Worm (Caenorhabditis elegans) whole organism, L1 larva: ENCODE measurements around the gene T10B5.4.

Source experiments
- mdl-1 ChIP-seq, 2 experiments: fragments of 150-350 bp; optimal IDR thresholded peaks; 2 replicates each; lab custom pipeline; 2014 to 2017; ENCODE audit warnings: missing biosample characterization in 2 of 2, missing genetic modification characterization in 2 of 2, inconsistent platforms in 1 of 2
- nhr-19 ChIP-seq: fragments of 200-800 bp; sonication (Bioruptor generic); conservative IDR thresholded peaks from 2 replicates; pipeline ENCODE4 v1.3.6; 2022; ENCODE audit warnings: missing genetic modification characterization, missing compliant biosample characterization
- nhr-237 ChIP-seq: fragments of 150-350 bp; optimal IDR thresholded peaks from 2 replicates; lab custom pipeline; 2014; ENCODE audit warnings: missing biosample characterization, missing genetic modification characterization
- nhr-28 ChIP-seq: fragments of 150-350 bp; optimal IDR thresholded peaks from 2 replicates; lab custom pipeline; 2014; ENCODE audit warnings: missing biosample characterization, missing genetic modification characterization
- ztf-11 ChIP-seq, 2 experiments: sonication (generic microtip); optimal IDR thresholded peaks; 2 replicates each; lab custom pipeline; 2016 to 2017; ENCODE audit warnings: missing genetic modification characterization in 2 of 2, missing biosample characterization in 1 of 2, missing compliant biosample characterization in 1 of 2
- ztf-4 ChIP-seq: fragments of 150-350 bp; optimal IDR thresholded peaks from 2 replicates; lab custom pipeline; 2014; ENCODE audit warnings: missing biosample characterization, missing genetic modification characterization

DNA sequence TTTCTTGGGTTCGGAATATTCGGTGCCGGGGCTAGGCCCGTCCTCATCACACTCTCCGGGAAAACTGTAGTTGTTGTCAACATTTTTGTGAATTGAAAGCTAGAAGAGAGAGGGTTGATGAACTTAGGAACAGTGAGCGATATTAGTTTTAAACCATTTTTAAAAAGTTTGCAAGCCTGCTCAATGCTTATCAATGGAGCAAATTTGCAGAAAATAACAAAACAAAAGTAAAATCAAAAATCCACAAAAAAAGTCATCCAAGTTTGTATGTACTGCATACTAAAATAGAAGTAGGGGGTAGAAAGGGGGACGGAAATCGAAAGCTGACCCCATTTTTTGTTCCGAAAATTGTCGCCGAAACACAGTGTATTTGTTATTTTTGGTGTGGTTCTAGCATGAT, 15.4 kb downstream of the T10B5.4 start, which contains the start of gene T10B5.10:
- TF ChIP-seq nhr-28 (tag; lab: Kevin White, UChicago) (no peak), mdl-1 (tag; optimal IDR thresholded peaks at IDR 0.05; lab: Kevin White, UChicago) (no peak), ztf-4 (tag; lab: Kevin White, UChicago) (no peak), ztf-11 (tag; optimal IDR thresholded peaks at IDR 0.05; lab: Kevin White, UChicago) (no peak), nhr-237 (tag; lab: Kevin White, UChicago) (no peak), nhr-19 (GFP tag; lab: Robert Waterston, UW) (no peak)
